Worm (Caenorhabditis elegans) whole organism, L1 larva: ENCODE data around the gene twk-16.

Experiments used
- C04F5.9 ChIP-seq: sonication (generic microtip); optimal IDR thresholded peaks from 2 replicates; lab custom pipeline; 2016; ENCODE audit warnings: missing genetic modification characterization, missing compliant biosample characterization
- F16B12.6 ChIP-seq: fragments of 150-350 bp; optimal IDR thresholded peaks from 2 replicates; lab custom pipeline; 2014; ENCODE audit warnings: missing biosample characterization, missing genetic modification characterization
- aly-2 ChIP-seq: fragments of 150-350 bp; optimal IDR thresholded peaks from 2 replicates; lab custom pipeline; 2014; ENCODE audit warnings: missing biosample characterization, missing genetic modification characterization
- ama-1 ChIP-seq: fragments of 150-350 bp; optimal IDR thresholded peaks from 2 replicates; lab custom pipeline; 2014
- ceh-63 ChIP-seq: fragments of 200-800 bp; sonication (Bioruptor generic); optimal IDR thresholded peaks from 2 replicates; lab custom pipeline; 2018; ENCODE audit warnings: mild to moderate bottlenecking, missing genetic modification characterization, missing compliant biosample characterization
- ceh-8 ChIP-seq: fragments of 200-800 bp; sonication (Bioruptor generic); optimal IDR thresholded peaks from 2 replicates; lab custom pipeline; 2018; ENCODE audit warnings: mild to moderate bottlenecking, missing genetic modification characterization, moderate library complexity, missing compliant biosample characterization
- ceh-82 ChIP-seq, 3 experiments: fragments of 150-350 bp in 1 of 3; sonication (generic microtip) in 2 of 3; optimal IDR thresholded peaks; 2 replicates each; lab custom pipeline; 2014 to 2017; ENCODE audit warnings: missing biosample characterization in 3 of 3, missing genetic modification characterization in 3 of 3
- ceh-88 ChIP-seq: fragments of 200-800 bp; sonication (Bioruptor generic); IDR thresholded peaks from 2 replicates; pipeline ENCODE4 v1.3.6; 2022; ENCODE audit warnings: missing genetic modification characterization, missing compliant biosample characterization
- ces-1 ChIP-seq: fragments of 150-350 bp; optimal IDR thresholded peaks from 2 replicates; lab custom pipeline; 2014; ENCODE audit warnings: missing biosample characterization, missing genetic modification reagents, missing genetic modification characterization
- efl-1 ChIP-seq, 4 experiments: fragments of 150-350 bp; optimal IDR thresholded peaks in 3 of 4; peaks in 1 of 4; 1 replicate in 1 of 4; 2 replicates in 3 of 4; lab custom pipeline; 2014; ENCODE audit warnings: missing biosample characterization in 2 of 4, missing genetic modification characterization in 2 of 4, missing genetic modification reagents in 2 of 4
- egl-13 ChIP-seq: sonication (generic microtip); optimal IDR thresholded peaks from 2 replicates; lab custom pipeline; 2016; ENCODE audit warnings: missing genotype, missing genetic modification reagents, missing genetic modification characterization, missing compliant biosample characterization
- egl-27 ChIP-seq, 2 experiments: fragments of 150-350 bp in 1 of 2; sonication (generic microtip); optimal IDR thresholded peaks; 3 replicates each; lab custom pipeline; 2017 to 2018; ENCODE audit warnings: missing biosample characterization in 2 of 2, missing genetic modification characterization in 2 of 2, missing genetic modification reagents in 2 of 2
- elt-2 ChIP-seq: sonication (generic microtip); optimal IDR thresholded peaks from 2 replicates; lab custom pipeline; 2016; ENCODE audit warnings: missing genetic modification characterization, mild to moderate bottlenecking, inconsistent platforms, missing compliant biosample characterization, missing genetic modification reagents
- elt-3 ChIP-seq, 6 experiments: fragments of 150-350 bp in 1 of 6; sonication (generic microtip); optimal IDR thresholded peaks; 2 replicates each; lab custom pipeline; 2017 to 2018; ENCODE audit warnings: missing biosample characterization in 6 of 6, missing genetic modification characterization in 6 of 6, inconsistent platforms in 1 of 6
- ets-5 ChIP-seq: fragments of 200-800 bp; sonication (Bioruptor generic); IDR thresholded peaks from 2 replicates; pipeline ENCODE4 v1.3.6; 2022; ENCODE audit warnings: missing genetic modification characterization, missing compliant biosample characterization
- fkh-10 ChIP-seq: sonication (generic microtip); optimal IDR thresholded peaks from 2 replicates; lab custom pipeline; 2017; ENCODE audit warnings: missing biosample characterization, missing genetic modification reagents, missing genetic modification characterization
- fkh-8 ChIP-seq: sonication (generic microtip); optimal IDR thresholded peaks from 2 replicates; lab custom pipeline; 2016; ENCODE audit warnings: mild to moderate bottlenecking, missing genetic modification characterization, missing compliant biosample characterization
- fos-1 ChIP-seq: fragments of 150-350 bp; optimal IDR thresholded peaks from 2 replicates; lab custom pipeline; 2014; ENCODE audit warnings: missing biosample characterization, missing genetic modification characterization
- hlh-17 ChIP-seq: fragments of 200-800 bp; sonication (Bioruptor generic); optimal IDR thresholded peaks from 2 replicates; lab custom pipeline; 2018; ENCODE audit warnings: missing genetic modification characterization, mild to moderate bottlenecking, missing compliant biosample characterization, moderate library complexity, borderline replicate concordance
- hlh-4 ChIP-seq: sonication (generic microtip); optimal IDR thresholded peaks from 2 replicates; lab custom pipeline; 2016; ENCODE audit warnings: mild to moderate bottlenecking, missing genetic modification characterization, missing compliant biosample characterization
- hpl-2 ChIP-seq: fragments of 150-350 bp; optimal IDR thresholded peaks from 2 replicates; lab custom pipeline; 2014; ENCODE audit warnings: missing biosample characterization, missing genetic modification reagents, missing genetic modification characterization
- jun-1 ChIP-seq: fragments of 150-350 bp; optimal IDR thresholded peaks from 2 replicates; lab custom pipeline; 2014; ENCODE audit warnings: missing biosample characterization, missing genetic modification reagents, missing genetic modification characterization
- lin-13 ChIP-seq: fragments of 150-350 bp; optimal IDR thresholded peaks from 2 replicates; lab custom pipeline; 2014; ENCODE audit warnings: missing biosample characterization, missing genetic modification reagents, missing genetic modification characterization
- lin-14 ChIP-seq: fragments of 200-800 bp; sonication (Bioruptor generic); optimal IDR thresholded peaks from 2 replicates; lab custom pipeline; 2018; ENCODE audit warnings: mild to moderate bottlenecking, missing genetic modification characterization, moderate library complexity, missing compliant biosample characterization
- lsy-2 ChIP-seq, 2 experiments: fragments of 150-350 bp; optimal IDR thresholded peaks; 2 replicates each; lab custom pipeline; 2014; ENCODE audit warnings: missing biosample characterization in 2 of 2, missing genetic modification characterization in 2 of 2
- mdl-1 ChIP-seq, 2 experiments: fragments of 150-350 bp; optimal IDR thresholded peaks; 2 replicates each; lab custom pipeline; 2014 to 2017; ENCODE audit warnings: missing biosample characterization in 2 of 2, missing genetic modification characterization in 2 of 2, inconsistent platforms in 1 of 2
- mef-2 ChIP-seq: fragments of 150-350 bp; optimal IDR thresholded peaks from 2 replicates; lab custom pipeline; 2014; ENCODE audit warnings: missing biosample characterization, missing genetic modification characterization
- nhr-12 ChIP-seq: sonication (generic microtip); optimal IDR thresholded peaks from 2 replicates; lab custom pipeline; 2017; ENCODE audit warnings: missing biosample characterization, missing genetic modification characterization
- nhr-19 ChIP-seq: fragments of 200-800 bp; sonication (Bioruptor generic); conservative IDR thresholded peaks from 2 replicates; pipeline ENCODE4 v1.3.6; 2022; ENCODE audit warnings: missing genetic modification characterization, missing compliant biosample characterization
- nhr-237 ChIP-seq: fragments of 150-350 bp; optimal IDR thresholded peaks from 2 replicates; lab custom pipeline; 2014; ENCODE audit warnings: missing biosample characterization, missing genetic modification characterization
- nhr-28 ChIP-seq: fragments of 150-350 bp; optimal IDR thresholded peaks from 2 replicates; lab custom pipeline; 2014; ENCODE audit warnings: missing biosample characterization, missing genetic modification characterization
- nhr-71 ChIP-seq: sonication (generic microtip); optimal IDR thresholded peaks from 2 replicates; lab custom pipeline; 2016; ENCODE audit warnings: mild to moderate bottlenecking, missing genetic modification characterization, moderate library complexity, missing compliant biosample characterization
- nhr-76 ChIP-seq: sonication (generic microtip); optimal IDR thresholded peaks from 2 replicates; lab custom pipeline; 2017; ENCODE audit warnings: missing biosample characterization, missing genetic modification characterization
- nhr-77 ChIP-seq: fragments of 150-350 bp; optimal IDR thresholded peaks from 2 replicates; lab custom pipeline; 2014; ENCODE audit warnings: missing biosample characterization, missing genetic modification characterization
- nhr-84 ChIP-seq: sonication (generic microtip); optimal IDR thresholded peaks from 2 replicates; lab custom pipeline; 2017; ENCODE audit warnings: missing biosample characterization, missing genetic modification characterization
- nhr-85 ChIP-seq: sonication (generic microtip); peaks from one replicate; lab custom pipeline; 2016; ENCODE audit warnings: missing genetic modification characterization, inconsistent platforms, missing compliant biosample characterization
- nhr-90 ChIP-seq: sonication (generic microtip); optimal IDR thresholded peaks from 2 replicates; lab custom pipeline; 2016; ENCODE audit warnings: mild to moderate bottlenecking, missing genetic modification characterization, missing compliant biosample characterization; ENCODE audit not compliant: poor library complexity
- pag-3 ChIP-seq: sonication (generic microtip); optimal IDR thresholded peaks from 2 replicates; lab custom pipeline; 2017; ENCODE audit warnings: missing genetic modification characterization, mild to moderate bottlenecking, missing compliant biosample characterization, antibody characterized with exemption, borderline replicate concordance; ENCODE audit not compliant: insufficient read depth
- rnt-1 ChIP-seq: sonication (generic microtip); optimal IDR thresholded peaks from 2 replicates; lab custom pipeline; 2016; ENCODE audit warnings: mild to moderate bottlenecking, missing genetic modification characterization, moderate library complexity, missing compliant biosample characterization
- snpc-4 ChIP-seq: fragments of 150-350 bp; optimal IDR thresholded peaks from 2 replicates; lab custom pipeline; 2014; ENCODE audit warnings: missing biosample characterization, missing genetic modification characterization
- sox-4 ChIP-seq: sonication (generic microtip); optimal IDR thresholded peaks from 2 replicates; lab custom pipeline; 2016; ENCODE audit warnings: missing genetic modification characterization, missing compliant biosample characterization
- sptf-1 ChIP-seq: fragments of 150-350 bp; optimal IDR thresholded peaks from 2 replicates; lab custom pipeline; 2014; ENCODE audit warnings: missing biosample characterization, missing genetic modification characterization
- sup-37 ChIP-seq: fragments of 200-800 bp; sonication (Bioruptor generic); optimal IDR thresholded peaks from 2 replicates; lab custom pipeline; 2018; ENCODE audit warnings: mild to moderate bottlenecking, missing genetic modification characterization, missing compliant biosample characterization
- unc-130 ChIP-seq: fragments of 150-350 bp; optimal IDR thresholded peaks from 2 replicates; lab custom pipeline; 2017; ENCODE audit warnings: missing biosample characterization, missing genetic modification characterization, inconsistent platforms
- unc-30 ChIP-seq: sonication (generic microtip); optimal IDR thresholded peaks from 2 replicates; lab custom pipeline; 2017; ENCODE audit warnings: missing biosample characterization, missing genetic modification characterization
- unc-86 ChIP-seq: sonication (generic microtip); optimal IDR thresholded peaks from 2 replicates; lab custom pipeline; 2016; ENCODE audit warnings: missing genetic modification characterization, missing compliant biosample characterization
- unc-98 ChIP-seq: fragments of 200-800 bp; sonication (Bioruptor generic); IDR thresholded peaks from 2 replicates; pipeline ENCODE4 v1.3.6; 2022; ENCODE audit warnings: missing genetic modification characterization, missing compliant biosample characterization
- xbp-1 ChIP-seq: sonication (generic microtip); optimal IDR thresholded peaks from 2 replicates; lab custom pipeline; 2016; ENCODE audit warnings: missing genetic modification characterization, missing compliant biosample characterization
- zag-1 ChIP-seq: fragments of 150-350 bp; optimal IDR thresholded peaks from 2 replicates; lab custom pipeline; 2014; ENCODE audit warnings: missing biosample characterization, missing genetic modification characterization
- zip-4 ChIP-seq: fragments of 200-800 bp; sonication (Bioruptor generic); optimal IDR thresholded peaks from 2 replicates; lab custom pipeline; 2018; ENCODE audit warnings: mild to moderate bottlenecking, missing genetic modification characterization, moderate library complexity, missing compliant biosample characterization
- ztf-4 ChIP-seq: fragments of 150-350 bp; optimal IDR thresholded peaks from 2 replicates; lab custom pipeline; 2014; ENCODE audit warnings: missing biosample characterization, missing genetic modification characterization

twk-16 gene

ce11 chrX:3110576-3110975 is 29.7 kb downstream of the twk-16 start, which contains the start of gene gpcp-1:
Gene gpcp-1, minus strand, starts transcription at chrX:3110628.
- TF ChIP-seq elt-2 (tag; lab: Kevin White, UChicago), result peak; percentile 75
- TF ChIP-seq efl-1 (optimal IDR thresholded peaks at IDR 0.05; lab: Kevin White, UChicago), result no peak
- peak in 1 of 2 experiments; percentile 64 for TF ChIP-seq efl-1 (GFP tag; optimal IDR thresholded peaks at IDR 0.05 in 1 of 2; lab: Kevin White, UChicago)
- TF ChIP-seq zag-1 (tag; lab: Kevin White, UChicago), result no peak

ce11 chrX:3111066-3111465 is 30.1 kb downstream of the twk-16 start:
- TF ChIP-seq rnt-1 (no peak), ama-1 (lab: Kevin White, UChicago) (no peak), egl-13 (tag; lab: Kevin White, UChicago) (no peak), sptf-1 (tag; lab: Kevin White, UChicago) (no peak), nhr-19 (GFP tag; lab: Robert Waterston, UW) (no peak), unc-86 (tag; lab: Kevin White, UChicago) (peak; percentile 44), nhr-237 (tag; lab: Kevin White, UChicago) (no peak), nhr-76 (tag; lab: Kevin White, UChicago) (no peak), elt-3 (tag; optimal IDR thresholded peaks at IDR 0.05; lab: Kevin White, UChicago) (no peak), fkh-8 (peak; percentile 70), mdl-1 (tag; optimal IDR thresholded peaks at IDR 0.05; lab: Kevin White, UChicago) (peak in 1 of 2 experiments; percentile 50), nhr-84 (tag; lab: Kevin White, UChicago) (no peak), hlh-17 (GFP tag; lab: Kevin White, UChicago) (no peak), hpl-2 (no peak), ceh-82 (tag; optimal IDR thresholded peaks at IDR 0.05; lab: Kevin White, UChicago) (peak in 1 of 3 experiments; percentile 24), unc-130 (tag; lab: Kevin White, UChicago) (no peak), xbp-1 (tag; lab: Kevin White, UChicago) (peak; percentile 10), lin-14 (GFP tag; lab: Kevin White, UChicago) (peak; percentile 90), lin-13 (no peak), pag-3 (tag; lab: Kevin White, UChicago) (no peak), nhr-71 (tag; lab: Kevin White, UChicago) (peak; percentile 54), lsy-2 (tag; optimal IDR thresholded peaks at IDR 0.05; lab: Kevin White, UChicago) (peak; percentile 1 to 21), fos-1 (no peak), ets-5 (GFP tag; lab: Robert Waterston, UW) (no peak), F16B12.6 (no peak), ceh-8 (no peak), jun-1 (tag; lab: Kevin White, UChicago) (no peak), fkh-10 (GFP tag; lab: Kevin White, UChicago) (peak; percentile 6), ztf-4 (tag; lab: Kevin White, UChicago) (no peak), nhr-12 (tag; lab: Kevin White, UChicago) (no peak), nhr-28 (tag; lab: Kevin White, UChicago) (no peak), elt-2 (tag; lab: Kevin White, UChicago) (no peak), hlh-4 (tag; lab: Kevin White, UChicago) (no peak), C04F5.9 (tag; lab: Kevin White, UChicago) (no peak), sup-37 (no peak), aly-2 (tag; lab: Kevin White, UChicago) (no peak), sox-4 (tag; lab: Kevin White, UChicago) (no peak), ces-1 (no peak), ceh-63 (no peak), efl-1 (optimal IDR thresholded peaks at IDR 0.05; lab: Kevin White, UChicago) (no peak), efl-1 (GFP tag; optimal IDR thresholded peaks at IDR 0.05 in 1 of 2; lab: Kevin White, UChicago) (no peak), nhr-77 (tag; lab: Kevin White, UChicago) (no peak), ceh-88 (GFP tag; lab: Robert Waterston, UW) (no peak), egl-27 (tag; optimal IDR thresholded peaks at IDR 0.05; lab: Kevin White, UChicago) (no peak), unc-98 (GFP tag; lab: Robert Waterston, UW) (no peak), unc-30 (tag; lab: Kevin White, UChicago) (no peak), nhr-90 (no peak), nhr-85 (tag; lab: Kevin White, UChicago) (peak; percentile 69), mef-2 (no peak), snpc-4 (tag; lab: Kevin White, UChicago) (no peak), zip-4 (no peak)
